Fruit fly (Drosophila melanogaster) whole organism, embryonic: ENCODE data around the gene TBC1D16.

Source experiments
- Aef1 ChIP-seq: fragments of 200-800 bp; sonication (Bioruptor generic); IDR thresholded peaks from 3 replicates; pipeline ENCODE4 v1.3.6; 2022; ENCODE audit warnings: missing biosample characterization, missing genetic modification characterization
- Atf3 ChIP-seq: fragments of 200-800 bp; sonication (Bioruptor generic); optimal IDR thresholded peaks from 3 replicates; lab custom pipeline; 2016; ENCODE audit warnings: missing biosample characterization, missing genetic modification characterization
- B-H1 ChIP-seq: fragments of 200-800 bp; sonication (Bioruptor generic); IDR thresholded peaks from 3 replicates; pipeline ENCODE4 v1.3.6; 2022; ENCODE audit warnings: missing biosample characterization, missing genetic modification characterization
- C15 ChIP-seq: fragments of 200-800 bp; sonication (Bioruptor generic); IDR thresholded peaks from 3 replicates; pipeline ENCODE4 v1.3.6; 2022; ENCODE audit warnings: missing biosample characterization, missing genetic modification characterization
- CG10321 ChIP-seq: fragments of 200-800 bp; sonication (Bioruptor generic); IDR thresholded peaks from 2 replicates; pipeline ENCODE4 v1.3.6; 2022; ENCODE audit warnings: missing biosample characterization, missing genetic modification characterization
- CG10431 ChIP-seq: fragments of 200-800 bp; sonication (Bioruptor generic); optimal IDR thresholded peaks from 3 replicates; lab custom pipeline; 2018; ENCODE audit warnings: missing biosample characterization, mild to moderate bottlenecking, missing genetic modification characterization
- CG10979 ChIP-seq: fragments of 200-800 bp; sonication (Bioruptor generic); optimal IDR thresholded peaks from 2 replicates; lab custom pipeline; 2018; ENCODE audit warnings: missing biosample characterization, mild to moderate bottlenecking, missing genetic modification characterization, moderate library complexity
- CG11696 ChIP-seq: fragments of 200-800 bp; sonication (Bioruptor generic); IDR thresholded peaks from 2 replicates; pipeline ENCODE4 v1.3.6; 2022; ENCODE audit warnings: missing biosample characterization, missing genetic modification characterization
- CG12942 ChIP-seq: fragments of 200-800 bp; sonication (Bioruptor generic); optimal IDR thresholded peaks from 3 replicates; lab custom pipeline; 2016; ENCODE audit warnings: missing biosample characterization, missing genetic modification characterization
- CG13296 ChIP-seq: fragments of 200-800 bp; sonication (Bioruptor generic); optimal IDR thresholded peaks from 3 replicates; lab custom pipeline; 2018; ENCODE audit warnings: missing biosample characterization, mild to moderate bottlenecking, missing genetic modification characterization
- CG13624 ChIP-seq: fragments of 200-800 bp; sonication (Bioruptor generic); optimal IDR thresholded peaks from 2 replicates; lab custom pipeline; 2016; ENCODE audit warnings: missing biosample characterization, missing genetic modification characterization
- CG13775 ChIP-seq: fragments of 200-800 bp; sonication (Bioruptor generic); optimal IDR thresholded peaks from 3 replicates; lab custom pipeline; 2017; ENCODE audit warnings: missing biosample characterization, mild to moderate bottlenecking, missing genetic modification characterization
- CG14667 ChIP-seq: fragments of 200-800 bp; sonication (Bioruptor generic); IDR thresholded peaks from 2 replicates; pipeline ENCODE4 v1.3.6; 2022; ENCODE audit warnings: missing biosample characterization, missing genetic modification characterization
- CG14710 ChIP-seq: fragments of 200-800 bp; sonication (Bioruptor generic); optimal IDR thresholded peaks from 3 replicates; lab custom pipeline; 2019; ENCODE audit warnings: missing biosample characterization, mild to moderate bottlenecking, missing genetic modification characterization, moderate library complexity
- CG1529 ChIP-seq: fragments of 200-800 bp; sonication (Bioruptor generic); optimal IDR thresholded peaks from 3 replicates; lab custom pipeline; 2018; ENCODE audit warnings: missing biosample characterization, missing genetic modification characterization
- CG15514 ChIP-seq: fragments of 200-800 bp; sonication (Bioruptor generic); optimal IDR thresholded peaks from 3 replicates; lab custom pipeline; 2017; ENCODE audit warnings: missing biosample characterization, missing genetic modification characterization, mild to moderate bottlenecking, moderate library complexity, missing genetic modification reagents
- CG16813 ChIP-seq: fragments of 200-800 bp; sonication (Bioruptor generic); IDR thresholded peaks from 3 replicates; pipeline ENCODE4 v1.3.6; 2022; ENCODE audit warnings: missing biosample characterization, missing genetic modification characterization; ENCODE audit not compliant: partially characterized antibody
- CG16863 ChIP-seq: fragments of 200-800 bp; sonication (Bioruptor generic); optimal IDR thresholded peaks from 3 replicates; lab custom pipeline; 2016; ENCODE audit warnings: missing biosample characterization, missing genetic modification characterization
- CG17328 ChIP-seq: fragments of 200-800 bp; sonication (Bioruptor generic); IDR thresholded peaks from 2 replicates; pipeline ENCODE4 v1.3.6; 2022; ENCODE audit warnings: missing biosample characterization, missing genetic modification characterization
- CG18619 ChIP-seq: fragments of 200-800 bp; sonication (Bioruptor generic); optimal IDR thresholded peaks from 3 replicates; lab custom pipeline; 2017; ENCODE audit warnings: missing biosample characterization, mild to moderate bottlenecking, missing genetic modification characterization
- CG2889 ChIP-seq: fragments of 200-800 bp; sonication (Bioruptor generic); IDR thresholded peaks from 3 replicates; pipeline ENCODE4 v1.3.6; 2022; ENCODE audit warnings: missing biosample characterization, missing genetic modification characterization
- CG3163 ChIP-seq: fragments of 200-800 bp; sonication (Bioruptor generic); optimal IDR thresholded peaks from 3 replicates; lab custom pipeline; 2016; ENCODE audit warnings: missing biosample characterization, missing genetic modification characterization
- CG32532 ChIP-seq: fragments of 200-800 bp; sonication (Bioruptor generic); IDR thresholded peaks from 2 replicates; pipeline ENCODE4 v1.3.6; 2022; ENCODE audit warnings: missing biosample characterization, missing genetic modification characterization
- CG32767 ChIP-seq: fragments of 200-800 bp; sonication (Bioruptor generic); IDR thresholded peaks from 2 replicates; pipeline ENCODE4 v1.3.6; 2022; ENCODE audit warnings: missing biosample characterization, missing genetic modification characterization
- CG8765 ChIP-seq: fragments of 200-800 bp; sonication (Bioruptor generic); IDR thresholded peaks from 2 replicates; pipeline ENCODE4 v1.3.6; 2022; ENCODE audit warnings: missing biosample characterization, missing genetic modification characterization
- CkIIα-i1 ChIP-seq: fragments of 200-800 bp; sonication (Bioruptor generic); IDR thresholded peaks from 2 replicates; pipeline ENCODE4 v1.3.6; 2022; ENCODE audit warnings: missing biosample characterization, missing genetic modification characterization
- E2f2 ChIP-seq: fragments of 200-800 bp; sonication (Bioruptor generic); IDR thresholded peaks from 2 replicates; pipeline ENCODE4 v1.3.6; 2022; ENCODE audit warnings: missing biosample characterization, missing genetic modification characterization
- Hey ChIP-seq: fragments of 200-800 bp; sonication (Bioruptor generic); optimal IDR thresholded peaks from 3 replicates; lab custom pipeline; 2018; ENCODE audit warnings: missing biosample characterization, mild to moderate bottlenecking, missing genetic modification characterization
- Hr39 ChIP-seq: fragments of >200 bp; optimal IDR thresholded peaks from 2 replicates; lab custom pipeline; 2017
- Meics ChIP-seq: fragments of 200-800 bp; sonication (Bioruptor generic); optimal IDR thresholded peaks from 2 replicates; lab custom pipeline; 2017; ENCODE audit warnings: missing biosample characterization, mild to moderate bottlenecking, missing genetic modification characterization
- Mrtf ChIP-seq: fragments of 200-800 bp; sonication (Bioruptor generic); IDR thresholded peaks from 3 replicates; pipeline ENCODE4 v1.3.6; 2022; ENCODE audit warnings: missing biosample characterization, missing genetic modification characterization
- NK7.1 ChIP-seq: fragments of 200-800 bp; sonication (Bioruptor generic); optimal IDR thresholded peaks from 3 replicates; lab custom pipeline; 2016; ENCODE audit warnings: missing biosample characterization, missing genetic modification characterization
- Neu2 ChIP-seq: fragments of 200-800 bp; sonication (Bioruptor generic); optimal IDR thresholded peaks from 3 replicates; lab custom pipeline; 2016; ENCODE audit warnings: missing biosample characterization, missing genetic modification characterization, borderline replicate concordance
- Opbp ChIP-seq: fragments of 200-800 bp; sonication (Bioruptor generic); IDR thresholded peaks from 3 replicates; pipeline ENCODE4 v1.3.6; 2022; ENCODE audit warnings: missing biosample characterization, missing genetic modification characterization; ENCODE audit not compliant: partially characterized antibody
- Scr ChIP-seq: fragments of 200-800 bp; sonication (Bioruptor generic); IDR thresholded peaks from 2 replicates; pipeline ENCODE4 v1.3.6; 2022; ENCODE audit warnings: missing biosample characterization, missing genetic modification characterization; ENCODE audit not compliant: partially characterized antibody
- Sox102F ChIP-seq: fragments of 200-800 bp; sonication (Bioruptor generic); optimal IDR thresholded peaks from 2 replicates; lab custom pipeline; 2018; ENCODE audit warnings: missing biosample characterization, mild to moderate bottlenecking, missing genetic modification characterization, moderate library complexity
- Taf1 ChIP-seq: fragments of 200-800 bp; sonication (Bioruptor generic); IDR thresholded peaks from 2 replicates; pipeline ENCODE4 v1.3.6; 2022; ENCODE audit warnings: missing biosample characterization, missing genetic modification characterization
- Usf ChIP-seq: fragments of 200-800 bp; sonication (Bioruptor generic); optimal IDR thresholded peaks from 2 replicates; lab custom pipeline; 2017; ENCODE audit warnings: missing genotype, missing biosample characterization, missing genetic modification characterization
- ase ChIP-seq: fragments of 200-800 bp; sonication (Bioruptor generic); IDR thresholded peaks from 3 replicates; pipeline ENCODE4 v1.3.6; 2022; ENCODE audit warnings: missing biosample characterization, missing genetic modification characterization
- chn ChIP-seq: fragments of 200-800 bp; sonication (Bioruptor generic); optimal IDR thresholded peaks from 2 replicates; lab custom pipeline; 2016; ENCODE audit warnings: missing biosample characterization, missing genetic modification characterization
- eve ChIP-seq, 2 experiments: fragments of >200 bp; optimal IDR thresholded peaks; 2 replicates each; lab custom pipeline; 2017; ENCODE audit warnings: missing biosample characterization in 2 of 2, missing genetic modification characterization in 2 of 2
- gce ChIP-seq: fragments of 200-800 bp; sonication (Bioruptor generic); IDR thresholded peaks from 3 replicates; pipeline ENCODE4 v1.3.6; 2022; ENCODE audit warnings: missing biosample characterization, missing genetic modification characterization
- grau ChIP-seq: fragments of 200-800 bp; optimal IDR thresholded peaks from 3 replicates; lab custom pipeline; 2019; ENCODE audit warnings: missing biosample characterization, mild to moderate bottlenecking, missing genetic modification characterization, moderate library complexity
- jing ChIP-seq: fragments of 200-800 bp; sonication (Bioruptor generic); optimal IDR thresholded peaks from 2 replicates; lab custom pipeline; 2018; ENCODE audit warnings: missing biosample characterization, mild to moderate bottlenecking, missing genetic modification characterization
- ken ChIP-seq: fragments of 200-800 bp; sonication (Bioruptor generic); IDR thresholded peaks from 3 replicates; pipeline ENCODE4 v1.3.6; 2022; ENCODE audit warnings: missing biosample characterization, missing genetic modification characterization
- org-1 ChIP-seq: fragments of 200-800 bp; sonication (Bioruptor generic); optimal IDR thresholded peaks from 2 replicates; lab custom pipeline; 2017; ENCODE audit warnings: missing biosample characterization, missing genetic modification characterization
- pita ChIP-seq: fragments of 200-800 bp; sonication (Bioruptor generic); optimal IDR thresholded peaks from 2 replicates; lab custom pipeline; 2017; ENCODE audit warnings: missing biosample characterization, mild to moderate bottlenecking, missing genetic modification characterization
- rib ChIP-seq: fragments of 200-800 bp; sonication (Bioruptor generic); IDR thresholded peaks from 2 replicates; pipeline ENCODE4 v1.3.6; 2022; ENCODE audit warnings: missing biosample characterization, missing genetic modification characterization
- sens ChIP-seq: fragments of 200-800 bp; sonication (Bioruptor generic); peaks from one replicate; lab custom pipeline; 2016; ENCODE audit warnings: missing biosample characterization, missing genetic modification characterization
- tna ChIP-seq: fragments of 200-800 bp; sonication (Bioruptor generic); IDR thresholded peaks from 2 replicates; pipeline ENCODE4 v1.3.6; 2022; ENCODE audit warnings: missing biosample characterization, missing genetic modification characterization; ENCODE audit not compliant: partially characterized antibody
- zen ChIP-seq: fragments of 200-800 bp; sonication (Bioruptor generic); optimal IDR thresholded peaks from 3 replicates; lab custom pipeline; 2018; ENCODE audit warnings: missing biosample characterization, mild to moderate bottlenecking, missing genetic modification characterization, moderate library complexity

TBC1D16 gene

DNA sequence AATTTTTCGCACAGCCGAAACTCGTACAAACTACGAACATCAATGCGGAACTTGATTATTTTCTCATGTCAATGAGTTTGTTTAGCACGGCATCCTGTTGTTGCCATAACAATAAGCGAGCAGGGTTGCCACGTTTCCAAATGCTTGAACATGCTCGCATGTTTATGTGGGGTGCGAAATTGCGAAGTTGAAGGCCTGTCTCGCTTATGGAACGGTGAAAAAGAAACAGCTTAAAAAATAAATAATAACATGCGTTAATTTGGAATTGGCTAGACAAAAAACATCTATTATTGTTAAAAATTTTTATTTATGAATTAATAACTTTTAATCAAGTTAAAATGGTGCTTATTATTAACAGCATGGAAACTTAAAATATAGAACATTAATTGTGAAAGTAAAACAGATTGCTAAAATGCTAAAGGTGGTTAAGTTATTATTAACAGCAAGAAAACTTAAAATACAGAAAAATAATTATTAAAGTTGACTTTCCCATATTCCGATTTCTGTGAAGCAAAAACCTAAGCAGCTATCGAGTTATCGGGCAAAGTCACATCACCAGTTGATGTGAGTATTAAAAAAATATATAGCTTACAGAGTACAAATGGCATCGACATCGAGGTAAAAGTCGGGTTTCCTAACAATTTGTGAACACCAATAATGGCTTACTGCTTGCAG is 4.5 kb downstream of the TBC1D16 start, which contains the start of the genes Bug22 and TfIIB (continued):
- TF ChIP-seq Mrtf (GFP tag; lab: Robert Waterston, UW) = no peak; the same call in 2 of the 3 replicates
- TF ChIP-seq CG1529 (GFP tag; lab: Kevin White, UChicago) = peak; percentile 6
- no peak for TF ChIP-seq Opbp
- peak; percentile 70; the same call in 2 of the 3 replicates for TF ChIP-seq ken (GFP tag; lab: Robert Waterston, UW)
- TF ChIP-seq CG12942 (GFP tag; lab: Kevin White, UChicago) = peak; percentile 71
- peak; percentile 64; the same call in 1 of the 3 replicates for TF ChIP-seq CG2889
- TF ChIP-seq C15 (GFP tag; lab: Robert Waterston, UW) = no peak
- TF ChIP-seq CG10979 = peak; percentile 42
- no peak for TF ChIP-seq eve (GFP tag; optimal IDR thresholded peaks at IDR 0.05; lab: Kevin White, UChicago)
- TF ChIP-seq rib = peak; percentile 79
- TF ChIP-seq CG17328 (GFP tag; lab: Robert Waterston, UW) = peak; percentile 71; the same call in 1 of the 2 replicates
- peak; percentile 79 for TF ChIP-seq CG14710 (tag; lab: Kevin White, UChicago)
- TF ChIP-seq CG16813 (GFP tag; lab: Robert Waterston, UW) = 0 out of 3 replicates have a peak, but pooled peaks have one; percentile 36
- no peak for TF ChIP-seq CG32767 (GFP tag; lab: Robert Waterston, UW)
- TF ChIP-seq Taf1 (GFP tag; lab: Robert Waterston, UW) = peak; percentile 50; the same call in 1 of the 2 replicates
- peak; percentile 43; the same call in 1 of the 3 replicates for TF ChIP-seq B-H1 (GFP tag; lab: Robert Waterston, UW)
- TF ChIP-seq CG14667 (GFP tag; lab: Robert Waterston, UW) = peak; percentile 62
- peak; percentile 74 for TF ChIP-seq Meics (GFP tag; lab: Kevin White, UChicago)
- TF ChIP-seq NK7.1 (GFP tag; lab: Kevin White, UChicago) = no peak
- no peak for TF ChIP-seq CG8765 (GFP tag; lab: Robert Waterston, UW)
- no peak for TF ChIP-seq CG10321 (GFP tag; lab: Robert Waterston, UW)
- peak; percentile 35 for TF ChIP-seq CG18619 (GFP tag; lab: Kevin White, UChicago)
- TF ChIP-seq E2f2 = peak; percentile 41; the same call in 1 of the 2 replicates
- TF ChIP-seq Hey = no peak
- no peak for TF ChIP-seq Hr39 (lab: Kevin White, UChicago)
- no peak; the same call in 2 of the 3 replicates for TF ChIP-seq ase (GFP tag; lab: Robert Waterston, UW)
- peak; percentile 35 for TF ChIP-seq CG16863
- TF ChIP-seq zen (tag; lab: Kevin White, UChicago) = peak; percentile 46
- TF ChIP-seq chn (GFP tag; lab: Kevin White, UChicago) = peak; percentile 81
- TF ChIP-seq jing = no peak
- no peak for TF ChIP-seq CG11696
- TF ChIP-seq CG15514 (GFP tag; lab: Kevin White, UChicago) = peak; percentile 71
- peak; percentile 73 for TF ChIP-seq grau (tag; lab: Kevin White, UChicago)
- no peak for TF ChIP-seq Neu2 (GFP tag; lab: Kevin White, UChicago)
- TF ChIP-seq tna (GFP tag; lab: Robert Waterston, UW) = no peak
- peak; percentile 47 for TF ChIP-seq Atf3
- peak; percentile 92 for TF ChIP-seq sens (GFP tag; lab: Kevin White, UChicago)
- peak; percentile 66; the same call in 2 of the 3 replicates for TF ChIP-seq Aef1 (GFP tag; lab: Robert Waterston, UW)
- TF ChIP-seq Usf (GFP tag; lab: Kevin White, UChicago) = no peak
- TF ChIP-seq CG13775 (GFP tag; lab: Kevin White, UChicago) = peak; percentile 77
- no peak for TF ChIP-seq org-1 (GFP tag; lab: Kevin White, UChicago)
- peak; percentile 5 for TF ChIP-seq CG3163 (GFP tag; lab: Kevin White, UChicago)
- peak; percentile 62 for TF ChIP-seq CG13296 (GFP tag; lab: Kevin White, UChicago)
- TF ChIP-seq CG32532 (GFP tag; lab: Robert Waterston, UW) = peak; percentile 74
- TF ChIP-seq CG13624 (GFP tag; lab: Kevin White, UChicago) = peak; percentile 62
- TF ChIP-seq CG10431 (GFP tag; lab: Kevin White, UChicago) = peak; percentile 18
- TF ChIP-seq gce = no peak
- TF ChIP-seq CkIIα-i1 = no peak
- no peak for TF ChIP-seq Scr (GFP tag; lab: Robert Waterston, UW)
- no peak for TF ChIP-seq pita
- TF ChIP-seq Sox102F = no peak
